Fruit fly (Drosophila melanogaster) whole organism, adult: ENCODE measurements around the gene CG46059.

Source experiments
- CG11617 ChIP-seq: fragments of 200-800 bp; sonication (Bioruptor generic); optimal IDR thresholded peaks from 2 replicates; lab custom pipeline; 2017; ENCODE audit warnings: mild to moderate bottlenecking, missing biosample characterization, missing genetic modification reagents, missing genetic modification characterization
- CG12768 ChIP-seq: fragments of 200-800 bp; sonication (Bioruptor generic); optimal IDR thresholded peaks from 2 replicates; lab custom pipeline; 2017; ENCODE audit warnings: missing biosample characterization, missing genetic modification characterization, mild to moderate bottlenecking, moderate library complexity, missing genetic modification reagents
- CG14711 ChIP-seq: fragments of 200-800 bp; sonication (Bioruptor generic); optimal IDR thresholded peaks from 2 replicates; lab custom pipeline; 2018; ENCODE audit warnings: missing biosample characterization, mild to moderate bottlenecking, missing genetic modification characterization, moderate library complexity
- CG1620 ChIP-seq: fragments of 200-800 bp; sonication (Bioruptor generic); optimal IDR thresholded peaks from 2 replicates; lab custom pipeline; 2016; ENCODE audit warnings: missing biosample characterization, missing genetic modification characterization
- CG33017 ChIP-seq: fragments of 200-800 bp; sonication (Bioruptor generic); optimal IDR thresholded peaks from 2 replicates; lab custom pipeline; 2018; ENCODE audit warnings: missing biosample characterization, mild to moderate bottlenecking, missing genetic modification characterization, moderate library complexity
- CG5204 ChIP-seq: fragments of 200-800 bp; sonication (Bioruptor generic); optimal IDR thresholded peaks from 2 replicates; lab custom pipeline; 2016; ENCODE audit warnings: missing biosample characterization, missing genetic modification characterization
- CG7045 ChIP-seq: fragments of 200-800 bp; sonication (Bioruptor generic); optimal IDR thresholded peaks from 2 replicates; lab custom pipeline; 2017; ENCODE audit warnings: missing biosample characterization, mild to moderate bottlenecking, missing genetic modification characterization
- CG7101 ChIP-seq: fragments of 200-800 bp; sonication (Bioruptor generic); optimal IDR thresholded peaks from 2 replicates; lab custom pipeline; 2018; ENCODE audit warnings: missing biosample characterization, mild to moderate bottlenecking, missing genetic modification characterization, moderate library complexity
- Clk ChIP-seq: fragments of 200-800 bp; sonication (Bioruptor generic); optimal IDR thresholded peaks from 2 replicates; lab custom pipeline; 2017; ENCODE audit warnings: missing biosample characterization, missing genetic modification characterization
- Crg-1 ChIP-seq: fragments of 200-800 bp; sonication (Bioruptor generic); optimal IDR thresholded peaks from 2 replicates; lab custom pipeline; 2016; ENCODE audit warnings: missing biosample characterization, missing genetic modification characterization
- Hr96 ChIP-seq: fragments of 200-800 bp; sonication (Bioruptor generic); optimal IDR thresholded peaks from 2 replicates; lab custom pipeline; 2016; ENCODE audit warnings: missing biosample characterization, missing genetic modification characterization
- Mnt ChIP-seq: fragments of 200-800 bp; sonication (Bioruptor generic); optimal IDR thresholded peaks from 2 replicates; lab custom pipeline; 2016; ENCODE audit warnings: missing biosample characterization, mild to moderate bottlenecking, missing genetic modification characterization
- bab1 ChIP-seq: fragments of 200-800 bp; sonication (Bioruptor generic); optimal IDR thresholded peaks from 3 replicates; lab custom pipeline; 2019; ENCODE audit warnings: missing biosample characterization, mild to moderate bottlenecking, missing genetic modification characterization, moderate library complexity
- cic ChIP-seq: fragments of 200-800 bp; sonication (Bioruptor generic); optimal IDR thresholded peaks from 2 replicates; lab custom pipeline; 2017; ENCODE audit warnings: missing biosample characterization, mild to moderate bottlenecking, missing genetic modification characterization, moderate library complexity
- cnc ChIP-seq, 2 experiments: fragments of >200 bp; optimal IDR thresholded peaks; 2 replicates each; lab custom pipeline; 2017
- kay ChIP-seq: fragments of 200-800 bp; sonication (Bioruptor generic); peaks from one replicate; lab custom pipeline; 2016; ENCODE audit warnings: missing biosample characterization, missing genetic modification characterization, borderline replicate concordance
- ovo ChIP-seq: fragments of 200-800 bp; sonication (Bioruptor generic); optimal IDR thresholded peaks from 2 replicates; lab custom pipeline; 2016; ENCODE audit warnings: missing biosample characterization, missing genetic modification characterization
- pad ChIP-seq: fragments of 200-800 bp; sonication (Bioruptor generic); optimal IDR thresholded peaks from 3 replicates; lab custom pipeline; 2017; ENCODE audit warnings: missing biosample characterization, missing genetic modification characterization, mild to moderate bottlenecking, moderate library complexity, missing genetic modification reagents
- tj ChIP-seq: fragments of 200-800 bp; sonication (Bioruptor generic); optimal IDR thresholded peaks from 3 replicates; lab custom pipeline; 2017; ENCODE audit warnings: missing biosample characterization, mild to moderate bottlenecking, missing genetic modification characterization, moderate library complexity
- toe ChIP-seq: fragments of 200-800 bp; sonication (Bioruptor generic); optimal IDR thresholded peaks from 2 replicates; lab custom pipeline; 2016; ENCODE audit warnings: missing biosample characterization, missing genetic modification characterization

Gene CG46059

dm6 chr2L:19222311-19222710 lies 38.7 kb upstream of the CG46059 start:
- no peak for TF ChIP-seq CG11617
- no peak for TF ChIP-seq Clk (GFP tag; lab: Kevin White, UChicago)
- TF ChIP-seq CG12768 (GFP tag; lab: Kevin White, UChicago), result no peak
- no peak for TF ChIP-seq bab1 (GFP tag; lab: Kevin White, UChicago)
- TF ChIP-seq pad (GFP tag; lab: Kevin White, UChicago), result no peak
- TF ChIP-seq kay (GFP tag; lab: Kevin White, UChicago), result no peak
- no peak for TF ChIP-seq CG33017
- TF ChIP-seq toe (GFP tag; lab: Kevin White, UChicago), result no peak
- TF ChIP-seq CG1620 (GFP tag; lab: Kevin White, UChicago), result no peak
- TF ChIP-seq CG7101 (tag; lab: Kevin White, UChicago), result no peak
- TF ChIP-seq ovo (GFP tag; lab: Kevin White, UChicago), result no peak
- TF ChIP-seq cnc (optimal IDR thresholded peaks at IDR 0.05; lab: Kevin White, UChicago), result no peak
- TF ChIP-seq CG14711 (tag; lab: Kevin White, UChicago), result no peak
- TF ChIP-seq CG5204 (GFP tag; lab: Kevin White, UChicago), result no peak

DNA sequence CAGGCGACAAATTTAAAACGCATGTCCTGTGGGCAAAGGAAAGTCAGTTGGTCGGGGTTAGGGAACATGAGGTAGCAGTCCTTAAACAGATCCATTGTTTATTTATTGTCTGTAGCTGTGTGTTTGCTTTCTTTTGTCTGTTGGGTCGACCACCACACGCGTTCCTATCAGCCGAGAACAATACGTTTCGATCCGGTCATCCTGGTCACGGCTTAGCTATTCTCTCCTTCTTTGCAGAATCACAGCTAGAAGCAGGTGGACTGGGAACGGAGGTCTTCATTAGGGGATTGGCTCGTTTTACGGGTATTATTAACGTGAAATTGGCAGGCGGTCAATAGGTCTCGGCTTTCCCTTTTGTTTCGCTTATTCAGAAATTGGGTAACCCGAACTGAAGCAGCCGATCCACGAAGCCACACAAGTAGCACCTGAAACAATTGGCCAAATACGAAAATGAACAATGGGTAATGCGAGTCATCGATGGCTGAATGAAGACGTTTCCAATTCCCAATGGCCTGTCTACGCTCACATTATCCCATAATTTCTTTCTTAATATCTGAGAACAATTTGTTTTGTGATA lies 36.5 kb upstream of the CG46059 start:
- TF ChIP-seq CG12768 (GFP tag; lab: Kevin White, UChicago), result no peak

- TF ChIP-seq CG33017 (no peak), Mnt (GFP tag; lab: Kevin White, UChicago) (no peak), tj (GFP tag; lab: Kevin White, UChicago) (no peak), CG7045 (GFP tag; lab: Kevin White, UChicago) (no peak), CG12768 (GFP tag; lab: Kevin White, UChicago) (no peak), Hr96 (GFP tag; lab: Kevin White, UChicago) (no peak), CG7101 (tag; lab: Kevin White, UChicago) (no peak), CG5204 (GFP tag; lab: Kevin White, UChicago) (no peak), CG14711 (tag; lab: Kevin White, UChicago) (no peak), cnc (optimal IDR thresholded peaks at IDR 0.05; lab: Kevin White, UChicago) (no peak), pad (GFP tag; lab: Kevin White, UChicago) (no peak), CG1620 (GFP tag; lab: Kevin White, UChicago) (no peak), Crg-1 (GFP tag; lab: Kevin White, UChicago) (no peak), Clk (GFP tag; lab: Kevin White, UChicago) (no peak), bab1 (GFP tag; lab: Kevin White, UChicago) (no peak), ovo (GFP tag; lab: Kevin White, UChicago) (no peak), cic (GFP tag; lab: Kevin White, UChicago) (no peak), kay (GFP tag; lab: Kevin White, UChicago) (no peak), toe (GFP tag; lab: Kevin White, UChicago) (no peak), CG11617 (no peak)
Observed at dm6 chr2L:19219473-19219872, 35.9 kb upstream of the CG46059 start.

DNA sequence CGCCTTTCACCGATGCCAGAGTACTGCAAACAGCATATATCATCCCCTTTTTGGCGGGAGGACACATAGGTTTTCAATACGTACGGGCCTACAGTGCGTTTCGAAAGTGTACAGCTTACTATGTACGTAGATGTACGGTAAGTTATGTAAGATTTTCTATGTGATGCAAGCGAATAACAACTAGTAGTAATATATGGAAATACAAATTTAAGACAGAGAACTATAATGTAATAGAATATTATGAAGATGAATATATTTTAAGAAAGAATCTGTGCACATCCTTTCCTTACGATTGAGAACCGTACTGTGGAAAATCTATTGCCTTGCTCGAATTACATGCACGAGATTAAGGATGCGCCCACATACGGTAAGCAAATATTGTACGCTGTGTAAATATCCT lies 34.3 kb upstream of the CG46059 start:
- TF ChIP-seq cic (GFP tag; lab: Kevin White, UChicago) (no peak), Hr96 (GFP tag; lab: Kevin White, UChicago) (no peak), CG7101 (tag; lab: Kevin White, UChicago) (no peak), toe (GFP tag; lab: Kevin White, UChicago) (no peak), CG1620 (GFP tag; lab: Kevin White, UChicago) (no peak), tj (GFP tag; lab: Kevin White, UChicago) (no peak), CG33017 (no peak), CG7045 (GFP tag; lab: Kevin White, UChicago) (no peak), Clk (GFP tag; lab: Kevin White, UChicago) (no peak), bab1 (GFP tag; lab: Kevin White, UChicago) (no peak), CG11617 (no peak), CG12768 (GFP tag; lab: Kevin White, UChicago) (no peak), cnc (optimal IDR thresholded peaks at IDR 0.05; lab: Kevin White, UChicago) (no peak), kay (GFP tag; lab: Kevin White, UChicago) (no peak), CG5204 (GFP tag; lab: Kevin White, UChicago) (no peak)

DNA sequence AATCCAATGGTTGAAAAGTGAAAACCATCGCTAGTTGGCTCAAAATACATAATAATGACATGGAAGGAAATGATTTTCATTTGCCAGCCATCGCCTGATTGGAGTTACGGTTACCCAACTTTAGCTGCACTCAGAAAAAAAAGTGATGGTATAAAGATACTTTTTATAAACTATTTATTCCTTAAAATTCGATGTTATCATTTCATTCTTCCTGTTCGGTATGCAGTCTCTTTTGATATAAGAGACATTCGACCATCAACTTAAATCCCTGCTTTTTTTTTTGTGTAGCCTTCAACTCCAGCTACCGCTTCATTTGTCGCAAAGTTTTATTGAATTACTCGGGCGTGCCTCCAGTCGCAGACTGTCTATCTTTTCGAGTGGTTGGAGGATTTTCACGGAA lies 28.8 kb upstream of the CG46059 start:
- TF ChIP-seq CG5204 (GFP tag; lab: Kevin White, UChicago), result no peak
- TF ChIP-seq cic (GFP tag; lab: Kevin White, UChicago), result no peak
- TF ChIP-seq CG1620 (GFP tag; lab: Kevin White, UChicago), result no peak
- no peak for TF ChIP-seq CG14711 (tag; lab: Kevin White, UChicago)
- no peak for TF ChIP-seq CG11617
- TF ChIP-seq Hr96 (GFP tag; lab: Kevin White, UChicago), result no peak
- no peak for TF ChIP-seq toe (GFP tag; lab: Kevin White, UChicago)
- TF ChIP-seq bab1 (GFP tag; lab: Kevin White, UChicago), result no peak
- TF ChIP-seq tj (GFP tag; lab: Kevin White, UChicago), result no peak
- TF ChIP-seq cnc (optimal IDR thresholded peaks at IDR 0.05; lab: Kevin White, UChicago), result no peak
- no peak for TF ChIP-seq CG33017
- no peak for TF ChIP-seq ovo (GFP tag; lab: Kevin White, UChicago)
- TF ChIP-seq CG12768 (GFP tag; lab: Kevin White, UChicago), result no peak

dm6 chr2L:19208874-19209273 lies 25.3 kb upstream of the CG46059 start:
- no peak for TF ChIP-seq Mnt (GFP tag; lab: Kevin White, UChicago)
- no peak for TF ChIP-seq toe (GFP tag; lab: Kevin White, UChicago)
- no peak for TF ChIP-seq Clk (GFP tag; lab: Kevin White, UChicago)
- TF ChIP-seq pad (GFP tag; lab: Kevin White, UChicago), result no peak
- TF ChIP-seq cnc (optimal IDR thresholded peaks at IDR 0.05; lab: Kevin White, UChicago), result no peak
- TF ChIP-seq cic (GFP tag; lab: Kevin White, UChicago), result no peak
- no peak for TF ChIP-seq CG14711 (tag; lab: Kevin White, UChicago)
- TF ChIP-seq tj (GFP tag; lab: Kevin White, UChicago), result no peak
- no peak for TF ChIP-seq kay (GFP tag; lab: Kevin White, UChicago)
